Worm (Caenorhabditis elegans) whole organism, midembryonic: Measurements from ENCODE around the gene dhhc-5.
A peak's percentile ranks its signal among the peaks of the same experiment; 100 is the strongest.

ENCODE experiments used
- T22C8.4 ChIP-seq: fragments of 200-800 bp; sonication (Bioruptor generic); IDR thresholded peaks from 2 replicates; pipeline ENCODE4 v1.3.6; 2022; ENCODE audit warnings: missing genetic modification characterization, missing compliant biosample characterization
- flt-1 ChIP-seq: fragments of 200-800 bp; sonication (Bioruptor generic); IDR thresholded peaks from 2 replicates; pipeline ENCODE4 v1.3.6; 2022; ENCODE audit warnings: missing genetic modification characterization, missing compliant biosample characterization
- med-1 ChIP-seq: sonication (generic microtip); optimal IDR thresholded peaks from 2 replicates; lab custom pipeline; 2017; ENCODE audit warnings: missing genetic modification characterization, mild to moderate bottlenecking, missing compliant biosample characterization, antibody characterized with exemption, missing genetic modification reagents; ENCODE audit not compliant: insufficient read depth
- ztf-23 ChIP-seq: fragments of 200-800 bp; sonication (Bioruptor generic); IDR thresholded peaks from 2 replicates; pipeline ENCODE4 v1.3.6; 2022; ENCODE audit warnings: missing genetic modification reagents, missing genetic modification characterization, missing compliant biosample characterization
- ztf-29 ChIP-seq: fragments of 200-800 bp; sonication (Bioruptor generic); IDR thresholded peaks from 2 replicates; pipeline ENCODE4 v1.3.6; 2022; ENCODE audit warnings: missing genetic modification reagents, missing genetic modification characterization, missing compliant biosample characterization

ce11 chrIII:6805397-6805796, 43.5 kb downstream of the dhhc-5 start:
- TF ChIP-seq ztf-23 (GFP tag; lab: Robert Waterston, UW) (0 out of 2 replicates have a peak, but pooled peaks have one; percentile 52), flt-1 (GFP tag; lab: Robert Waterston, UW) (peak; percentile 84), med-1 (no peak), ztf-29 (GFP tag; lab: Robert Waterston, UW) (peak; percentile 43; the same call in 1 of the 2 replicates), T22C8.4 (peak; percentile 47; the same call in 1 of the 2 replicates)
